Fruit fly (Drosophila melanogaster) S2 (cell line): ENCODE data around the gene Tcs5.

ENCODE experiments used
- CG8478 ChIP-seq: fragments of >200 bp; optimal IDR thresholded peaks from 2 replicates; lab custom pipeline; 2018
- CTCF ChIP-seq, 2 experiments: fragments of >200 bp; optimal IDR thresholded peaks; 2 replicates each; lab custom pipeline; 2018

Gene Tcs5

DNA sequence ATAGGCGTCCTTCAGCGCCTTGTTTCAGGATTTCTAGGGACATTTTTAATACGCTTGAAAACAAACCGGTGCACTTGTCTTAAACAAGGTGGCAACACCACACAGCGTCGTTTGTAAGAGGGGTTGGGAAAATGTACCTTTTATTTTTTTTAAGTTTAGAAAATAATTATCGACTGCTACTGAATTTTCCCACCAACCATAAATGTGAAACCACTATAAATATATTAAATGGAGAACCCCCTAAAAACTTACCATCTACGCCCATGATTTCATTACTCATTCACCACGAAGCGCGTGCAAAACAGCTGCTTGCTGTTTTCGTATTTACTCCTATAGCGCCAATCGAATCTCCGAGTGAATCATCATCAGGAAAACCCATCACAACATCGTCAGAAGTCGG lies at the start of gene Tcs5, which contains the start of gene CHMP2B:
Tcs5 (minus strand) TSS at position 84 of the 400 bp plus-strand sequence.
CHMP2B (plus strand) TSS at position 308 of the 400 bp plus-strand sequence.
- no peak for TF ChIP-seq CTCF (optimal IDR thresholded peaks at IDR 0.05; lab: Kevin White, UChicago)
- no peak for TF ChIP-seq CG8478 (lab: Kevin White, UChicago)

DNA sequence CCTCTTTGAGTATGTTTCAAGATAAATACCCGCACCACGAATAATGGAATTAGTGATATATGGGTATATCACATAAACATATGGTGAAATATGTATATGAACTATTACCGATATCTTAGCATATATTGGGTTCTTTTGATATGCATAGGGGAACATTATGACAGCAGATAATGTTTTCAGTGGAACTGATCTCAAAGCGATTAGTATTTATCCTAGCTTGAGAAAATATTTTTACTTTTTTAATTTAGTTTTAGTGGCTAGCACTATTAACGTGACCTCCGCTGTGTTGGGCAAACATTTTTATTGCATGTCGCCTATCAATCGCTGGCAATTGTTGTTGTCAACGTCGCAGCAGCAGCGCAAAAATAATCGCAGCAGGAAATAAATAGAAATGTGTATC lies 49.2 kb upstream of the Tcs5 start:
- TF ChIP-seq CTCF (optimal IDR thresholded peaks at IDR 0.05; lab: Kevin White, UChicago) (no peak), CG8478 (lab: Kevin White, UChicago) (no peak)

DNA sequence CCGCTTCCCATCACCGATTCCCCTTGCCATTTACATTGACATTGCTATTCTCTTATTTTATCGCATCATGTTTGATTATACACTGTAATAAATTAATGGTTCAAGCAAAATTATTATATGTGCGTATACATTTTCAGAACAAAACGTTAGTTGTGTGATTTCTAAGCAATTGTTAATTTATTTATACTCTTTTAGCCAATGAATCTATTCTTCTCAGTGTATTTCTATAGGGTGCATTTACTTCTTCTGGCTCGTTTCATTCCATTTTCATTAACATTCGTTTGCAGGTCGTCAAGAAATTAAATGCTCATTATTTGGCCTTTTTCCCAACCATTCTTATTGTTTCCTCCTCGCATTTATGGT lies 48.4 kb upstream of the Tcs5 start:
- TF ChIP-seq CTCF (optimal IDR thresholded peaks at IDR 0.05; lab: Kevin White, UChicago) (no peak), CG8478 (lab: Kevin White, UChicago) (no peak)

DNA sequence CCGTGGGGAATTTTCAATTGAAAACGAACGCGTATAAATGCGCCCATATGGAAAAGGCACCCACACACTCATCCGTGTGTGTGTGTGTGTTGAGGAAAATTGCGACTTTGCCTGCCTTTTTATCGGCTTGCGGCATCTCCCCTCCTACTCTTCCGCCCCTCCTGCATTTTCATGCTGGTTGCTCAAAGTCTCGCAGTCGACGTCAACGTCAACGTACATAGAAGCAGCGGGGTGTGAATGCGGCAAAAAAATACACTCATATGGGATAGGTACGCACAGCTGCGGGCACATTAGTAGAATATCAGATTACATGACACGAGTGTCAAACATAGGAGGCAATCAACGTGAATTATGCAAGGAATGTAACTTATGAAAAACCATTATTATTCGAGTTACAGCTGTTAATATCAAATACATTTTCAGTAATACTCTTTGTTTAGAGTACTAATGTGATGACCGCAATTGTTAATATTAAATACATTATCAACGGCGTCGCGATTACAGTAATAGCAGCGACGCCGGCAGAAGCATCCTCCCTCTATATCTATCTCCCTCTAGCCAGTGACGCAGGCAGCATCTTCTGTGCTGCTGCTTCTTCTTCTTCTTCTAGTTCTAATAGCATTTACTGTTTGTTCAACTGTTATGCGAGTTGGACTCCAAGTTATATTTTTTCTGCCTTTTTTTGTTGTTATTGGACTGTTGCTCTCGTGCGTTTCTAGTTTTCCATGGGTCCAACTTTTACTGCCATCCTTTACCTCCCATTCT lies 47.8 kb upstream of the Tcs5 start:
- no peak for TF ChIP-seq CG8478 (lab: Kevin White, UChicago)
- no peak for TF ChIP-seq CTCF (optimal IDR thresholded peaks at IDR 0.05; lab: Kevin White, UChicago)

DNA sequence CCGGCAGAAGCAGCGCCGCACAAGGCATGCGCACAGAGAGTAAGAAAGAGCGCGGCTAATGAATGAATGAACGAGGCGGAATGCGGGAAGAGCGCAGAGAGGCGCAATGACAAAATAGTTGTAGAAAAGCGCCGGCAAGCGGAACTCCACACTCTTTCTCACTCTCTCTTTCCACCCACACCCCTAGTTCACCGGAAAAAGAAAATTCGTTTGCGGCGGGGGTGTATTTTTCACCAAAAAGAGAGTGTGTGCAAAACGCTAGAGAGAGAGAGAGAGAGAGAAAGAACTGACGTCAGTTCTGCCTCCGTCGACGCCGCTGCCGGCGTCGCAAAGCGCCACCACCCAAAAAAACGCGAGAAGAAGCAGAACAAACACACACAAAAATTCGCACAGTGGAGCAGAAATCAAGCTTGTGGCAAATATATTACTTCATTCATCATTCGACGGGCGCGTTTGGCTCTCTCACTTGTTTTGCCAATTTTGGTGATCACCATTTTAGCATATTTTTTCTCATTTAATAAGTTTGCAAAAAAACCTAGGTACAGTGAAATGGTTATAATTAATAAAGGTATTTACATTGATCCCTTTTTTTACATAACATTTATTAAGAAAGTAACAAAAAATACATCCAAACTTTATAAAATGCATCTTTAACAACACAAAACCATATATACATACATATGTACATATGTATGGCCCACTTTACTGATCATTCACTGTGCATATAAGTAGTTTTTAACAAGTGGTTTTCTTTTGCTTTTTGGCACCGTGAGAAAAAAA lies 45.9 kb upstream of the Tcs5 start:
- TF ChIP-seq CTCF (optimal IDR thresholded peaks at IDR 0.05; lab: Kevin White, UChicago), result no peak
- TF ChIP-seq CG8478 (lab: Kevin White, UChicago), result no peak

DNA sequence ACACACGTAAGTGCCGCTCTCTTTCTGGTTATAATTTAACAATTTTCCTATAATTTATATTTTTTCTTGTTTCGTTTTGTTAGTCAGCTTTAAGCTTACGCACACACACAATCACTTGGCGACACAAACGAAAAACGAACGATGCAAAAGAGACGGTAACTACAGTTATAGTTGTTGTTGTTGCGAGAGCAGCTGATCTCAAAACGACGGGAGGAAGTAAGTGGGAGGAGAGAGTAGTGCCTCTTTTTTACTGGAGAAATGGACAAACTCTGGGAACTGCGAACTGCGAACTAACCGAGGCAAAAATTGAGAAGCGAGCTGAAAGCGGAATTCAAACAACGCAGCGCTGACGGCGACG lies 45.3 kb upstream of the Tcs5 start:
- TF ChIP-seq CTCF (optimal IDR thresholded peaks at IDR 0.05; lab: Kevin White, UChicago) (no peak), CG8478 (lab: Kevin White, UChicago) (no peak)

DNA sequence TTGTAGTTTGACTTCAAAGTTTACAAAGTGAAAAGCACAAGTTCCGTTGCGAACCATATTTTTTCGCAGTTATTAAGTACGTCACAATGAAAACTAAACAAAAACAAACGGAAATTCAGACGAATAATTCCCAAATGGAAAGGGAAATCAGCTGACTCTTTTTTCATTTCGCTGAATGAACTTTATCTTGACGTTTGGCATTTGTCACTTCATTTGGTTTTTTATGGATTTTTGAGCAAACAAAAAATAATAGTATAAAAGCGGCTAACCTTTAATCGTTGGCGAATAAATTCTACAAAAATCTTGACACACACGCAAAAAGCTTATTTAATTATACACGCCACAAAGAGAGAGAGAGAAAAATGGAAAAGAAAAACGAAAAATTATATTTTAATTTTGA lies 44.5 kb upstream of the Tcs5 start:
- no peak for TF ChIP-seq CTCF (optimal IDR thresholded peaks at IDR 0.05; lab: Kevin White, UChicago)
- no peak for TF ChIP-seq CG8478 (lab: Kevin White, UChicago)

DNA sequence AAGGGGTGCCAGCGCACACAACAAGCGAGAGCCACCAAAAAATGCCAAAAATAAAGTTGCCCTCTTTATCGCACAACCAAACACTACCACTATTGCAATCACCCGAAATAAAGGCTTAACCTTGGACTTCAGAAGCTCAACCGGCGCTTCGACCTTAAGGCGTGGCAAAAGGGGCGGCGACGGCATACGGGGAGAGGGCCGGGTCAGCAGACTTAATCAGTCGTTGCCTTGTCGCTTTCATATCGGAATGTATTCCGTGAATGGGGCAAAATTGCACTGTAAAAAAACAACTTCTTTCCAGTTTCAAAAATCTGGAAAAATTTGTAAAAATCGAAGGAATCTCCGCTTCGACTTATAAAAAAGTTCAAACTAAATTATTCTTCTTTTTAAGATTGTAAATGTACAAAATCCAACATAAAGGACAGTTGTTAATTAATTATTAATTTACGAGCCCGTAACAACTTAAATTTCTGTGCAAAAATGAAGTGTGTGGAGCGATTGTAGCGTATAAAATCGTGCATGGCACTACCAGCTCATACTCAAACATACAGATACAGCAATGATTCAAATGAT lies 43.9 kb upstream of the Tcs5 start:
- no peak for TF ChIP-seq CG8478 (lab: Kevin White, UChicago)
- TF ChIP-seq CTCF (optimal IDR thresholded peaks at IDR 0.05; lab: Kevin White, UChicago), result no peak

DNA sequence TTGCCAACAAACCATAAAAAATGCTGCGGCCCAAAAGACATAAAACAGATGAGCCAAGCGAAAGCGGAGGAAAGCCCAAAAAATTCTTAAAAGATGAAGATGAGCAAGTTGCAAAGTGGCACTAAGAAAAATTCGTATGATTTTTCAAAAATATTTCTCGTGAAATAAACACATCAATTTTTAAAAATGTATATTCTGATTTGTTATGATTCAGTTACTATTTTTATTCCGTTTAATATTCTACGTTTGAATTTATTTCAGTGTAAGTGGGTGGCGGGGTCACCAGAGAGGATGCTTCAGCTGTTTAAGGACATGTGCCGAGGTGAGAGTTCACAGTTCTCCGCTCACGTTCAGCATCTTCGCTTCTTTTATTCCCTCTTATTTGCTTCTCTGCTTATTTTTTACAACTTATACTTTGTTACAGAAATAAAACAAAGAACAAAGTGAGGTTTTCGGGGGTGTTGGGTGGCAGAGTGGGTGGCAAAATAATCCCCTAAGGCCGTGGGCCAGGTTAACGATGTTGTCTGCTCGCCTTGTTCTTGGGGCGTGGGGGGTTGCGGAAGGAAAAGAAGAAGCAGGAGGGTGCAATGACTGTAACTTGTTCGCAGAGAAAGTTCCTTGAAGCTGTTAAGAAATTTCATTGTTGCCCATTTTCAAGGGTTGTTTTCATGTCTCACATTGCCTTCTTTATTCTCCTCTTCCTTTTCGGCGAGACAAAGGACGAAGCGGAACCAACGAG lies 43.2 kb upstream of the Tcs5 start:
- TF ChIP-seq CTCF (optimal IDR thresholded peaks at IDR 0.05; lab: Kevin White, UChicago) (no peak), CG8478 (lab: Kevin White, UChicago) (no peak)

DNA sequence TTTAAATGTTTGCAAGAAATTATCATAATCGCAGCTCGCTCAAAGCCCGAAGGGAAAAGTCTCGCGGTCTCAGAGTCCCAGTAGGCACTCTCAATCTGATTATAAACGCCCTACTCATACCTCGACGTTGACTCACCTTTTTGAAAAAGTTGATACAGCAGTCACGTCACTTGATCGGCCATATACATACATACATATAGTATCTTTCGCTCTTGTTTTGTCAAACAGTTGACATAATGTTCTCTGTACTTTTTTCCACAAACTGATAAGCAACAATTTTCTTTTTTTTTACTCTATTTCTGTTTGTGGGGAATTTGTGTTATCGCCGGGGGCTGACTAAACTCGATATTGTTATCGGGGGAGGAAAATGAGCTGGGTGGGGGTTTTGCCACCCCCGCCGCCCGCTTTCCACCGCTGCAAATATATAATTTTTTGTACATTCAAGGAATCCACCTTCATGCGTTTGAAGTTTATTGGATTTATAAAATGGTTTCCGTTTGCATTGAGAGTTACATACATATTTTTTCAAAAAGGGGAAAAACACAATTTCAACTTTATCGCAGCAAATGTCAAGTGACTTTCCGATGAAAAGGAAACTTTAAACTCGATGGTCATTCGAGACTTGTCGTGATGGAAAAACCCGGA lies 41.9 kb upstream of the Tcs5 start:
- TF ChIP-seq CG8478 (lab: Kevin White, UChicago) (no peak), CTCF (optimal IDR thresholded peaks at IDR 0.05; lab: Kevin White, UChicago) (no peak)

DNA sequence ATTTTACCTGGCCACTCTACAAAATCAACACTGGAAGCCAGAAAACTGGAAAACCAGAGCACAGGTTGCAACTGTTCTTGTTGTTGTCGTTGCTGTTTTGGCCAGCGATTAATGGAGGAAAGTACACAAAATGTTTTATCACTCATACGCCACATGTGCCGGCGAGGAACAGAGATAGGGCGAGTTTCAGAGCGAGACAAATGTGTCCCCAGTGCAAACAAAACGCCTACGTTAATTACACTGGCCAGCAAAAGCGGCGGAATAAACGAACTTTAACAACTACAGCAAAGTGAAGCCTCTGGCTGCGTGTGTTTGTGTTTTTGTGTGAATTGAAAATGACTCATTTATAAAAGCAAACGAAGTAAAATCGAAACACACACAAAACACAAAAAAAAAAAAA lies 41.0 kb upstream of the Tcs5 start:
- no peak for TF ChIP-seq CTCF (optimal IDR thresholded peaks at IDR 0.05; lab: Kevin White, UChicago)
- no peak for TF ChIP-seq CG8478 (lab: Kevin White, UChicago)

DNA sequence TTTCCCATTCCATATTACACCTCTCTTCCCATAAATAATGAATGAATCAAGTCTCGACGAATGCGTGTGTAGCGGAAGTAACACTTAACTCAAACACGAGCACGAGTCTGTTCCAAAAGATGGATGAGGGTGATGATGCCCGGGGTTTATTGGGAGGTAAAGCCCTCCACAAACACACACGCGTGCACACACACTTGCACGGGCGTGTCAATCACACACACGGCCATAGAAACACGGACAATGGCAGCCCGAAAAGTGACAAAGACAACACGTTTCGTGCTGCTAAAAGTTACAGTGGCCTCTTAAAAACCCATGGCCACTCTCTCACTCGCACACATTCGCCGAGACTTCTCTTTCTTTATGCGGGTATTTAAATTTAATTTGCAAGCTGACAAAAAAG lies 39.7 kb upstream of the Tcs5 start:
- TF ChIP-seq CTCF (optimal IDR thresholded peaks at IDR 0.05; lab: Kevin White, UChicago) (no peak), CG8478 (lab: Kevin White, UChicago) (no peak)

DNA sequence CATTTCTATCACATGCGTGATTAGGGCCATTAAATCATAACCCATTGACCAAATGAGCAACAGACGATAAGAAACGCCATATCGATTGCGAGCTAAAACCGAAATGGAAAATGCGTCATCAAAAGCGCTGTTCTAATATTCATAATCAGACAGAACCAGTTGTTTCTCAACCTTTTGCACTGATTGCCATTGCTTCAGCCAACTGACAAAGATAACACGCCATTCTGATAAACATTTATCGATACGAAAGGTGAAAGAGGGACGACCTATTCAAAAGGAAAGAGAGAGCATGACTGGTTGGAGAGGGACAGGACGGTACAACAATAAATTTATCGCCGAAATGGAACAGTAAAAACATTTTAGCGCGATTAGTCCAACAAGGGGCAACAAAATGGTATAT lies 37.6 kb upstream of the Tcs5 start:
- TF ChIP-seq CG8478 (lab: Kevin White, UChicago), result no peak
- TF ChIP-seq CTCF (optimal IDR thresholded peaks at IDR 0.05; lab: Kevin White, UChicago), result no peak

DNA sequence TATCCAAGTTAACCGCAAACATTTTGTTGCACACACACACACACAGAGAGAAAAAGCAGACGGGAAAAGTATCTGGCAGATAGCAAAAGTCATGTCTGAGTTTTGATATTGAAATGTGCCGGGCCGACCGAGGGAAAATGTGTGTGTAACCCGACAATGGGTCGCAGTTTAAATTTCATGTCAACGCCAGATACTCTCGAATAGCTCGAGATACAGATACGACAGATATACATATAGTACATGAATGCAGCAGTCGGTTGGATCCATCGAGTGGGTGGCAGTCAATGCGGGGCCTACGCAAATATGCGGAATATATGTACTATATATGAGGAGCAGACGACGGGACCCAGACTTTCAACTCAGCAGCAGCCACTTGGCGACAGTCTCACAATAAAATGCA lies 36.9 kb upstream of the Tcs5 start:
- TF ChIP-seq CG8478 (lab: Kevin White, UChicago) (no peak), CTCF (optimal IDR thresholded peaks at IDR 0.05; lab: Kevin White, UChicago) (no peak)
